Worm (Caenorhabditis elegans): ENCODE measurements around the gene Y38E10A.28.

The Y38E10A.28 gene

DNA sequence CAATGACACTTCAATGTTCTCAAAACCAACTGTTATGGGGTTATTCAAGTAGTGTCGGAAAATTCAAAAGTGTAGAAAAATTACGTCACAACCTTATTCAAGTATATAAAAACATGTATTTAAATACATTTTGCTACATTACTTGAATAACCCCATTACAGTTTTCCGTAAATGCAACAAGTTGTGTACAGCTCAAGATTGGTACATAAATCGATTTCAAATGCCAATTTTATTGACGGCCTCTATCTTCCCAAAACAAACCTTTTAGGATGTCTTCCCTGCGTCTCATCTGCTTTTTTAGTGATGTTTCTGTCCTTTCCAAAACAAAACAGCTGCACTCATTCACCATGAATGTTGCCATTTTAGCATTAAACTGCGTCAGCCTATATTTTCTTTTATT, at the start of gene Y38E10A.28:
Y38E10A.28 (plus strand) TSS at position 301 of the 400 bp plus-strand sequence.
- TF ChIP-seq ceh-36 (tag; optimal IDR thresholded peaks at IDR 0.05) (no peak), ama-1 (optimal IDR thresholded peaks at IDR 0.05) (no peak), F13C5.2 (tag; optimal IDR thresholded peaks at IDR 0.05) (no peak), tbx-37 (GFP tag; conservative IDR thresholded peaks at IDR 0.05) (no peak), sea-1 (GFP tag; conservative IDR thresholded peaks at IDR 0.05) (no peak)

ce11 chrII:12580952-12581351, 48.5 kb upstream of the Y38E10A.28 start, which contains the start of gene clec-4:
Gene clec-4 (minus strand): TSS chrII:12581113.
- TF ChIP-seq hmbx-1 (tag; optimal IDR thresholded peaks at IDR 0.05) (no peak), F13C5.2 (tag; optimal IDR thresholded peaks at IDR 0.05) (no peak), hnd-1 (tag; optimal IDR thresholded peaks at IDR 0.05) (no peak), aly-1 (tag; optimal IDR thresholded peaks at IDR 0.05) (no peak), flt-1 (GFP tag; IDR thresholded peaks at IDR 0.05) (no peak), ceh-36 (tag; optimal IDR thresholded peaks at IDR 0.05) (no peak), B0310.2 (tag; optimal IDR thresholded peaks at IDR 0.05) (no peak), sea-1 (GFP tag; conservative IDR thresholded peaks at IDR 0.05) (no peak), hmg-4 (GFP tag; optimal IDR thresholded peaks at IDR 0.05) (no peak), ceh-13 (GFP tag; optimal IDR thresholded peaks at IDR 0.05) (no peak), scrt-1 (GFP tag; IDR thresholded peaks at IDR 0.05) (no peak), ama-1 (optimal IDR thresholded peaks at IDR 0.05) (no peak), tra-4 (tag; optimal IDR thresholded peaks at IDR 0.05) (no peak), ets-7 (tag; optimal IDR thresholded peaks at IDR 0.05) (no peak), tbx-11 (GFP tag; IDR thresholded peaks at IDR 0.05) (no peak), pes-1 (GFP tag; IDR thresholded peaks at IDR 0.05) (no peak), tbx-37 (GFP tag; conservative IDR thresholded peaks at IDR 0.05) (no peak)

ce11 chrII:12603667-12604621, 25.5 kb upstream of the Y38E10A.28 start, which contains the start of the genes ceh-100 and lips-15:
Gene ceh-100 (minus strand): TSS chrII:12603680.
Gene lips-15 (plus strand): TSS chrII:12604386.
- TF ChIP-seq sea-1 (GFP tag; conservative IDR thresholded peaks at IDR 0.05) (no peak), B0310.2 (tag; optimal IDR thresholded peaks at IDR 0.05) (no peak), flt-1 (GFP tag; IDR thresholded peaks at IDR 0.05) (no peak), tbx-37 (GFP tag; conservative IDR thresholded peaks at IDR 0.05) (no peak), hmbx-1 (tag; optimal IDR thresholded peaks at IDR 0.05) (no peak), hnd-1 (tag; optimal IDR thresholded peaks at IDR 0.05) (no peak), ceh-36 (tag; optimal IDR thresholded peaks at IDR 0.05) (no peak), ets-7 (tag; optimal IDR thresholded peaks at IDR 0.05) (no peak), aly-1 (tag; optimal IDR thresholded peaks at IDR 0.05) (no peak)

ce11 chrII:12606108-12606507, 23.4 kb upstream of the Y38E10A.28 start:
- TF ChIP-seq aly-1 (tag; optimal IDR thresholded peaks at IDR 0.05): no peak
- TF ChIP-seq ets-7 (tag; optimal IDR thresholded peaks at IDR 0.05): no peak

DNA sequence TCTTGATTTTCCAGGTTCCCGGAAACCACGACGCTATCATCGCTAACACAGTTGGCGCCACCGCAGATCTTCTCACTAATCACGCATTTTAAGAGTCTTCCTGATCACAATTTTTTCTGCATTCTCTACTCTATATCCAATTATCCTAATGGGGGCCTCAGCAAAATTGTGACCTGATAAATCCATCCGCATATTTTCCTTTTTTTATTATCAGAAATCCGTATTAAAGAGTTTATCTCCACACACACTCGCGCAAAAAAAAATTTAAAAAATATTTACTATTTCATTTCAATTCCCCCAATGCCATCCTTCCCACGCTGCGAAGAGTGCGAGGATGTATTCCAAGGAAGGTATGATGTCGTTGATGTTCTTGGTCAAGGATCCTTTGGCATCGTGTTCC, 22.6 kb upstream of the Y38E10A.28 start, which contains the start of gene Y38E10A.8:
Y38E10A.8 (plus strand) TSS at position 301 of the 400 bp plus-strand sequence.
- TF ChIP-seq sea-1 (GFP tag; conservative IDR thresholded peaks at IDR 0.05) (no peak), flt-1 (GFP tag; IDR thresholded peaks at IDR 0.05) (no peak), aly-1 (tag; optimal IDR thresholded peaks at IDR 0.05) (no peak), hmbx-1 (tag; optimal IDR thresholded peaks at IDR 0.05) (no peak), scrt-1 (GFP tag; IDR thresholded peaks at IDR 0.05) (no peak), tra-4 (tag; optimal IDR thresholded peaks at IDR 0.05) (no peak), ceh-13 (GFP tag; optimal IDR thresholded peaks at IDR 0.05) (no peak), tbx-37 (GFP tag; conservative IDR thresholded peaks at IDR 0.05) (no peak), B0310.2 (tag; optimal IDR thresholded peaks at IDR 0.05) (no peak), F13C5.2 (tag; optimal IDR thresholded peaks at IDR 0.05) (no peak), ama-1 (optimal IDR thresholded peaks at IDR 0.05) (no peak)

DNA sequence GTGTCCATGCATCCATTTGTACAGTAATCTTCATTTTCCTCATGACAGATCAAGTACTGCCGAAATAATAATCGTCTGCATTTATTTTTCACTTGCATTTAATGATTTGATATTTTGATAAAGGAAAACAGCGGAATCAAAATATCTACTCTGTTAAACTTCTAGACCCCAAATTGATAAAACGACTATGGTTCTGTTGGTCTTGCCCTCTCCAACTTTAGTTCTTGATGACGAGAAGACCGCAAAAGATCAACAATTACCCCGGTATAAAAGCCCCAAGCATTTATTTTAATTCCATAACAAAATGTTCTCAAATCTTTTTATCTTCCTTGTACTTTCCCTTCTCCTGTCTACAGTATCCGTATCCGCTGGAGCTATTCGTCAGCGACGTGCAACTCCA, 20.8 kb upstream of the Y38E10A.28 start, which contains the start of gene Y38E10A.9:
Y38E10A.9 (plus strand) TSS at position 301 of the 400 bp plus-strand sequence.
- no peak for TF ChIP-seq aly-1 (tag; optimal IDR thresholded peaks at IDR 0.05)
- TF ChIP-seq hnd-1 (tag; optimal IDR thresholded peaks at IDR 0.05): no peak
- TF ChIP-seq B0310.2 (tag; optimal IDR thresholded peaks at IDR 0.05): no peak
- no peak for TF ChIP-seq hmbx-1 (tag; optimal IDR thresholded peaks at IDR 0.05)
- no peak for TF ChIP-seq scrt-1 (GFP tag; IDR thresholded peaks at IDR 0.05)
- TF ChIP-seq ceh-36 (tag; optimal IDR thresholded peaks at IDR 0.05): no peak
- TF ChIP-seq tbx-11 (GFP tag; IDR thresholded peaks at IDR 0.05): no peak

- TF ChIP-seq B0310.2 (tag; optimal IDR thresholded peaks at IDR 0.05) (no peak), ets-7 (tag; optimal IDR thresholded peaks at IDR 0.05) (no peak)
Observed at ce11 chrII:12612218-12612617, 17.3 kb upstream of the Y38E10A.28 start, which contains the start of gene nspe-4. Gene nspe-4 (plus strand): TSS chrII:12612518.

ce11 chrII:12615413-12615812, 14.1 kb upstream of the Y38E10A.28 start:
- TF ChIP-seq B0310.2 (tag; optimal IDR thresholded peaks at IDR 0.05): no peak
- TF ChIP-seq hnd-1 (tag; optimal IDR thresholded peaks at IDR 0.05): no peak
- TF ChIP-seq tra-4 (tag; optimal IDR thresholded peaks at IDR 0.05): no peak
- TF ChIP-seq F13C5.2 (tag; optimal IDR thresholded peaks at IDR 0.05): no peak
- no peak for TF ChIP-seq ceh-13 (GFP tag; optimal IDR thresholded peaks at IDR 0.05)
- no peak for TF ChIP-seq tbx-11 (GFP tag; IDR thresholded peaks at IDR 0.05)
- TF ChIP-seq tbx-37 (GFP tag; conservative IDR thresholded peaks at IDR 0.05): no peak
- TF ChIP-seq scrt-1 (GFP tag; IDR thresholded peaks at IDR 0.05): no peak
- TF ChIP-seq pes-1 (GFP tag; IDR thresholded peaks at IDR 0.05): no peak
- TF ChIP-seq flt-1 (GFP tag; IDR thresholded peaks at IDR 0.05): no peak
- TF ChIP-seq hmg-4 (GFP tag; optimal IDR thresholded peaks at IDR 0.05): no peak
- no peak for TF ChIP-seq ama-1 (optimal IDR thresholded peaks at IDR 0.05)
- no peak for TF ChIP-seq sea-1 (GFP tag; conservative IDR thresholded peaks at IDR 0.05)

Data from whole organism, early embryonic.